Fruit fly (Drosophila melanogaster) whole organism: Measurements from ENCODE around the gene Dbp80.

Experiments used
- Dll ChIP-seq: fragments of >200 bp; optimal IDR thresholded peaks from 2 replicates; lab custom pipeline; 2017
- psq ChIP-seq: fragments of >200 bp; optimal IDR thresholded peaks from 2 replicates; lab custom pipeline; 2017
- usp ChIP-seq: fragments of >200 bp; optimal IDR thresholded peaks from 2 replicates; lab custom pipeline; 2017; ENCODE audit warnings: missing biosample characterization, missing genetic modification characterization, mixed read lengths

- TF ChIP-seq psq (lab: Kevin White, UChicago) (no peak), Dll (lab: Kevin White, UChicago) (no peak), usp (GFP tag; lab: Kevin White, UChicago) (no peak)
Measured at dm6 chr3L:27279041-27279671, at the start of gene Dbp80.
